Worm (Caenorhabditis elegans) whole organism, L4 larva: ENCODE measurements around the gene ucr-1.

Experiments
- F10B5.3 ChIP-seq: sonication (generic microtip); optimal IDR thresholded peaks from 2 replicates; lab custom pipeline; 2016; ENCODE audit warnings: mild to moderate bottlenecking, missing genetic modification characterization, missing compliant biosample characterization
- F37D6.2 ChIP-seq: sonication (generic microtip); optimal IDR thresholded peaks from 2 replicates; lab custom pipeline; 2016; ENCODE audit warnings: mild to moderate bottlenecking, missing genetic modification characterization, missing compliant biosample characterization
- Y105C5A.15 ChIP-seq: fragments of 200-800 bp; sonication (Bioruptor generic); IDR thresholded peaks from 2 replicates; pipeline ENCODE4 v1.3.6; 2022; ENCODE audit warnings: missing genetic modification characterization, missing compliant biosample characterization
- Y48G9A.11 ChIP-seq: fragments of 200-800 bp; sonication (Bioruptor generic); IDR thresholded peaks from 2 replicates; pipeline ENCODE4 v1.3.6; 2022; ENCODE audit warnings: missing genetic modification reagents, missing genetic modification characterization, missing compliant biosample characterization
- ZK337.2 ChIP-seq: fragments of 200-800 bp; sonication (Bioruptor generic); IDR thresholded peaks from 2 replicates; pipeline ENCODE4 v1.3.6; 2022; ENCODE audit warnings: missing genetic modification reagents, missing genetic modification characterization, missing compliant biosample characterization
- ZK546.5 ChIP-seq, 2 experiments: sonication (generic microtip); optimal IDR thresholded peaks; 2 replicates each; lab custom pipeline; 2017; ENCODE audit warnings: missing biosample characterization in 2 of 2, missing genetic modification characterization in 2 of 2
- aha-1 ChIP-seq: fragments of 150-350 bp; peaks from one replicate; lab custom pipeline; 2014; ENCODE audit warnings: missing biosample characterization, missing genetic modification characterization
- ceh-20 ChIP-seq: fragments of 200-800 bp; sonication (Bioruptor generic); IDR thresholded peaks from 2 replicates; pipeline ENCODE4 v1.3.6; 2022; ENCODE audit warnings: missing genetic modification reagents, missing genetic modification characterization, missing compliant biosample characterization
- ceh-32 ChIP-seq: sonication (generic microtip); optimal IDR thresholded peaks from 2 replicates; lab custom pipeline; 2016; ENCODE audit warnings: mild to moderate bottlenecking, missing genetic modification characterization, missing compliant biosample characterization; ENCODE audit not compliant: poor library complexity
- ceh-62 ChIP-seq: sonication (generic microtip); optimal IDR thresholded peaks from 2 replicates; lab custom pipeline; 2017; ENCODE audit warnings: missing biosample characterization, missing genetic modification characterization
- ces-1 ChIP-seq: fragments of 150-350 bp; sonication (generic microtip); optimal IDR thresholded peaks from 4 replicates; lab custom pipeline; 2014; ENCODE audit warnings: missing biosample characterization, missing genetic modification reagents, missing genetic modification characterization
- daf-16 ChIP-seq, 3 experiments: sonication (generic microtip); optimal IDR thresholded peaks; 2 replicates each; lab custom pipeline; 2016 to 2017; ENCODE audit warnings: missing genetic modification characterization in 3 of 3, missing genetic modification reagents in 3 of 3, mild to moderate bottlenecking in 2 of 3, missing compliant biosample characterization in 2 of 3, missing biosample characterization in 1 of 3, moderate library complexity in 1 of 3
- daf-19 ChIP-seq: fragments of 200-800 bp; sonication (Bioruptor generic); conservative IDR thresholded peaks from 2 replicates; pipeline ENCODE4 v1.3.6; 2022; ENCODE audit warnings: missing genetic modification characterization, missing compliant biosample characterization
- dmd-9 ChIP-seq: fragments of 200-800 bp; sonication (Bioruptor generic); IDR thresholded peaks from 2 replicates; pipeline ENCODE4 v1.3.6; 2022; ENCODE audit warnings: missing genetic modification reagents, missing genetic modification characterization, missing compliant biosample characterization
- dpl-1 ChIP-seq: fragments of 150-350 bp; optimal IDR thresholded peaks from 2 replicates; lab custom pipeline; 2014; ENCODE audit warnings: missing biosample characterization, missing genetic modification reagents, missing genetic modification characterization
- duxl-1 ChIP-seq: sonication (generic microtip); optimal IDR thresholded peaks from 2 replicates; lab custom pipeline; 2016; ENCODE audit warnings: mild to moderate bottlenecking, missing genetic modification characterization, moderate library complexity, missing compliant biosample characterization; ENCODE audit not compliant: poor library complexity
- dve-1 ChIP-seq: sonication (generic microtip); optimal IDR thresholded peaks from 2 replicates; lab custom pipeline; 2017; ENCODE audit warnings: antibody characterized with exemption, mild to moderate bottlenecking, missing genetic modification characterization, missing compliant biosample characterization; ENCODE audit not compliant: insufficient read depth
- egl-27 ChIP-seq: sonication (generic microtip); optimal IDR thresholded peaks from 3 replicates; lab custom pipeline; 2017; ENCODE audit warnings: missing biosample characterization, missing genetic modification reagents, missing genetic modification characterization
- fkh-10 ChIP-seq: fragments of 150-350 bp; optimal IDR thresholded peaks from 2 replicates; lab custom pipeline; 2014; ENCODE audit warnings: missing biosample characterization, missing genetic modification reagents, missing genetic modification characterization
- hlh-30 ChIP-seq: sonication (generic microtip); optimal IDR thresholded peaks from 2 replicates; lab custom pipeline; 2017; ENCODE audit warnings: antibody characterized with exemption, mild to moderate bottlenecking, missing genetic modification characterization, missing compliant biosample characterization; ENCODE audit not compliant: insufficient read depth
- hmg-1.1 ChIP-seq: fragments of 200-800 bp; sonication (Bioruptor generic); IDR thresholded peaks from 2 replicates; pipeline ENCODE4 v1.3.6; 2022; ENCODE audit warnings: missing genetic modification reagents, missing genetic modification characterization, missing compliant biosample characterization
- jun-1 ChIP-seq: fragments of 150-350 bp; optimal IDR thresholded peaks from 2 replicates; lab custom pipeline; 2014; ENCODE audit warnings: missing biosample characterization, missing genetic modification reagents, missing genetic modification characterization
- lin-1 ChIP-seq: fragments of 200-800 bp; sonication (Bioruptor generic); IDR thresholded peaks from 2 replicates; pipeline ENCODE4 v1.3.6; 2022; ENCODE audit warnings: missing genetic modification reagents, missing genetic modification characterization, missing compliant biosample characterization
- lin-13 ChIP-seq: fragments of 150-350 bp; optimal IDR thresholded peaks from 2 replicates; lab custom pipeline; 2014; ENCODE audit warnings: missing biosample characterization, missing genetic modification reagents, missing genetic modification characterization
- lin-29 ChIP-seq: fragments of 200-800 bp; sonication (Bioruptor generic); IDR thresholded peaks from 2 replicates; pipeline ENCODE4 v1.3.6; 2022; ENCODE audit warnings: missing genetic modification reagents, missing genetic modification characterization, missing compliant biosample characterization
- lsy-2 ChIP-seq, 2 experiments: fragments of 150-350 bp in 1 of 2; sonication (generic microtip) in 1 of 2; optimal IDR thresholded peaks; 2 replicates each; lab custom pipeline; 2014 to 2017; ENCODE audit warnings: missing biosample characterization in 2 of 2, missing genetic modification characterization in 2 of 2
- mdt-29 ChIP-seq: fragments of 200-800 bp; sonication (Bioruptor generic); IDR thresholded peaks from 2 replicates; pipeline ENCODE4 v1.3.6; 2022; ENCODE audit warnings: missing genetic modification reagents, missing genetic modification characterization, missing compliant biosample characterization
- mes-2 ChIP-seq: sonication (generic microtip); optimal IDR thresholded peaks from 2 replicates; lab custom pipeline; 2016; ENCODE audit warnings: missing genotype, mild to moderate bottlenecking, missing genetic modification characterization, missing compliant biosample characterization; ENCODE audit not compliant: poor library complexity, severe bottlenecking
- mxl-2 ChIP-seq: fragments of 200-800 bp; sonication (Bioruptor generic); conservative IDR thresholded peaks from 2 replicates; pipeline ENCODE4 v1.3.6; 2022; ENCODE audit warnings: missing genetic modification reagents, missing genetic modification characterization, missing compliant biosample characterization
- mxl-3 ChIP-seq: fragments of 200-800 bp; sonication (Bioruptor generic); optimal IDR thresholded peaks from 2 replicates; lab custom pipeline; 2018; ENCODE audit warnings: mild to moderate bottlenecking, missing genetic modification characterization, missing compliant biosample characterization
- nhr-41 ChIP-seq: fragments of 200-800 bp; sonication (Bioruptor generic); IDR thresholded peaks from 2 replicates; pipeline ENCODE4 v1.3.6; 2022; ENCODE audit warnings: missing genetic modification reagents, missing genetic modification characterization, missing compliant biosample characterization
- nhr-42 ChIP-seq: fragments of 200-800 bp; sonication (Bioruptor generic); IDR thresholded peaks from 2 replicates; pipeline ENCODE4 v1.3.6; 2022; ENCODE audit warnings: missing genetic modification characterization, missing compliant biosample characterization
- nhr-48 ChIP-seq: sonication (generic microtip); optimal IDR thresholded peaks from 2 replicates; lab custom pipeline; 2016; ENCODE audit warnings: mild to moderate bottlenecking, missing genetic modification characterization, missing compliant biosample characterization
- nhr-6 ChIP-seq: fragments of 150-350 bp; optimal IDR thresholded peaks from 2 replicates; lab custom pipeline; 2014; ENCODE audit warnings: missing biosample characterization, missing genetic modification characterization
- nhr-76 ChIP-seq: fragments of 150-350 bp; optimal IDR thresholded peaks from 2 replicates; lab custom pipeline; 2014; ENCODE audit warnings: missing biosample characterization, missing genetic modification characterization
- php-3 ChIP-seq: fragments of 200-800 bp; sonication (Bioruptor generic); IDR thresholded peaks from 2 replicates; pipeline ENCODE4 v1.3.6; 2022; ENCODE audit warnings: missing genetic modification reagents, missing genetic modification characterization, missing compliant biosample characterization
- pqm-1 ChIP-seq: sonication (generic microtip); optimal IDR thresholded peaks from 2 replicates; lab custom pipeline; 2017; ENCODE audit warnings: missing biosample characterization, missing genetic modification characterization
- rbr-2 ChIP-seq: sonication (generic microtip); optimal IDR thresholded peaks from 2 replicates; lab custom pipeline; 2016; ENCODE audit warnings: missing genotype, missing genetic modification characterization, missing compliant biosample characterization
- saeg-2 ChIP-seq: fragments of 200-800 bp; sonication (Bioruptor generic); IDR thresholded peaks from 2 replicates; pipeline ENCODE4 v1.3.6; 2022; ENCODE audit warnings: missing genetic modification reagents, missing genetic modification characterization, missing compliant biosample characterization
- set-16 ChIP-seq: fragments of 200-800 bp; sonication (Bioruptor generic); IDR thresholded peaks from 2 replicates; pipeline ENCODE4 v1.3.6; 2022; ENCODE audit warnings: missing genetic modification reagents, missing genetic modification characterization, missing compliant biosample characterization
- snpc-1.2 ChIP-seq: fragments of 200-800 bp; sonication (Bioruptor generic); IDR thresholded peaks from 2 replicates; pipeline ENCODE4 v1.3.6; 2022; ENCODE audit warnings: missing genetic modification reagents, missing genetic modification characterization, missing compliant biosample characterization
- snpc-4 ChIP-seq: fragments of 150-350 bp; optimal IDR thresholded peaks from 2 replicates; lab custom pipeline; 2014; ENCODE audit warnings: missing biosample characterization, missing genetic modification characterization
- spr-1 ChIP-seq: sonication (generic microtip); optimal IDR thresholded peaks from 2 replicates; lab custom pipeline; 2016; ENCODE audit warnings: mild to moderate bottlenecking, missing genetic modification characterization, missing compliant biosample characterization
- unc-130 ChIP-seq: sonication (generic microtip); optimal IDR thresholded peaks from 2 replicates; lab custom pipeline; 2016; ENCODE audit warnings: missing genetic modification reagents, missing genetic modification characterization, missing compliant biosample characterization
- unc-62 ChIP-seq, 3 experiments: fragments of 150-350 bp in 1 of 3; sonication (generic microtip); optimal IDR thresholded peaks in 2 of 3; peaks in 1 of 3; 1 replicate in 1 of 3; 2 replicates in 2 of 3; lab custom pipeline; 2014 to 2017; ENCODE audit warnings: missing biosample characterization in 3 of 3, missing genetic modification characterization in 3 of 3, missing genetic modification reagents in 3 of 3, missing genotype in 1 of 3
- zag-1 ChIP-seq: fragments of 150-350 bp; optimal IDR thresholded peaks from 2 replicates; lab custom pipeline; 2014; ENCODE audit warnings: missing biosample characterization, missing genetic modification characterization
- zip-11 ChIP-seq: fragments of 200-800 bp; sonication (Bioruptor generic); IDR thresholded peaks from 2 replicates; pipeline ENCODE4 v1.3.6; 2022; ENCODE audit warnings: missing genetic modification characterization, missing compliant biosample characterization
- ztf-11 ChIP-seq: fragments of 150-350 bp; optimal IDR thresholded peaks from 2 replicates; lab custom pipeline; 2014; ENCODE audit warnings: missing biosample characterization, missing genetic modification characterization

Gene ucr-1

DNA sequence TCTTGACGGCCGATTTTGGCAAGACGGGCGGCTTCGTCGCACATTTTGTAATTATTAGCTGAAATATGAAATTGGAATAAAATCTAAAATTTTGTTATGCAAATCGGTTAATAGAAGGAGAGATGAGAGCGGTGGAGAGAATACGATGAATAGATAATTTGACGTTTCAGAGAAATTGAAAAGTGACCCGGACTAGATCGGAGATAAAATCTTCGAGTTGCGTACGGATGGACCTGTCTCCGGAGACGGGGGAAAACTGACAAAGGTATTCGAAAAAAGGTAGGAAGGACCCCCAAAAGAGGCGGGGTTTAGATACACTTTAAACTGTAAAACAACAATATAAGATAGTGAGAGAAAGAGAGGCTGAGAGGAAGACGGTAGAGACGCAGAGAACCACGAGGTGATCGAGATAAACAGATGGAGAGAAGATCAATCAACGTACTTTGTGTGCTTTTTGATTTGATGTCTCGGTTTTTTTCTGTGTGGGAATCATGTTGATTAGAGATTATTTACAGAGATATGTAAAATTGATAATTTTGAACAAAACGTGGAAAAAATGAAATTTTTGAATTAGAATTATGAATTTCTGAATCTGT, 39.8 kb upstream of the ucr-1 start, which contains the start of gene F09F7.6 (continued):
- TF ChIP-seq nhr-41 (GFP tag; lab: Robert Waterston, UW) (no peak), lin-13 (GFP tag; lab: Kevin White, UChicago) (no peak), snpc-1.2 (no peak), dve-1 (peak; percentile 96), nhr-76 (tag; lab: Kevin White, UChicago) (no peak), zip-11 (GFP tag; lab: Robert Waterston, UW) (no peak), lin-1 (GFP tag; lab: Robert Waterston, UW) (no peak), mxl-3 (peak; percentile 68)

DNA sequence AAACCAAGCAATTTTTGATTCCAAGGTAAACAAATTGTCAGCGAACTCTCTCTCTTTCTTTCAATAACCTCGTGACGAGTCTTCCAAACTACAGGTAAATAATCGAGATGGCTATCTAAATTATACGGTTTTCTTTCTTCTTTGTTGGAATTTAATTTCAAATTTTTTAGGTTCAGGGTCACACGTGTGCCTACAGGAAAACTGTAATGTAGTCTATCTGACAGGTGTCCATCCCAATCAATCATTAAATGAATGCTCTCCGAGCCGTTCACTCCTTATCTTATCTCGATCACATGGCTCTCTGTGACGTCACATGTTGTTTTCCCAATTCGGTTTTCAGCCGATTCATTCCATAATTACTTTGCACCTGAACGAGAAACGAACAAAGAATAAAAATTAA, 38.8 kb upstream of the ucr-1 start:
- TF ChIP-seq lsy-2 (tag; optimal IDR thresholded peaks at IDR 0.05; lab: Kevin White, UChicago) (peak in 1 of 2 experiments; percentile 29), set-16 (GFP tag; lab: Robert Waterston, UW) (no peak), unc-130 (no peak), spr-1 (tag; lab: Kevin White, UChicago) (no peak), fkh-10 (GFP tag; lab: Kevin White, UChicago) (no peak), ceh-32 (tag; lab: Kevin White, UChicago) (no peak), daf-19 (GFP tag; lab: Robert Waterston, UW) (no peak), ZK546.5 (tag; optimal IDR thresholded peaks at IDR 0.05; lab: Kevin White, UChicago) (no peak), hmg-1.1 (GFP tag; lab: Robert Waterston, UW) (no peak), mes-2 (tag; lab: Kevin White, UChicago) (peak; percentile 16), php-3 (GFP tag; lab: Robert Waterston, UW) (peak; percentile 84), nhr-42 (GFP tag; lab: Robert Waterston, UW) (0 out of 2 replicates have a peak, but pooled peaks have one; percentile 13), Y105C5A.15 (GFP tag; lab: Robert Waterston, UW) (no peak), egl-27 (tag; lab: Kevin White, UChicago) (no peak), ces-1 (no peak), mxl-2 (GFP tag; lab: Robert Waterston, UW) (no peak), aha-1 (no peak), ZK337.2 (GFP tag; lab: Robert Waterston, UW) (no peak), rbr-2 (tag; lab: Kevin White, UChicago) (no peak), F10B5.3 (tag; lab: Kevin White, UChicago) (no peak), dve-1 (peak; percentile 93), lin-29 (no peak), snpc-4 (tag; lab: Kevin White, UChicago) (no peak), ceh-20 (GFP tag; lab: Robert Waterston, UW) (peak; percentile 31; the same call in 1 of the 2 replicates), unc-62 (GFP tag; optimal IDR thresholded peaks at IDR 0.05 in 1 of 2; lab: Kevin White, UChicago) (peak; percentile 5 to 26), unc-62 (tag; optimal IDR thresholded peaks at IDR 0.05; lab: Kevin White, UChicago) (no peak), jun-1 (tag; lab: Kevin White, UChicago) (no peak), dpl-1 (no peak), hlh-30 (peak; percentile 44), daf-16 (GFP tag; optimal IDR thresholded peaks at IDR 0.05; lab: Kevin White, UChicago) (peak in 1 of 2 experiments; percentile 91), daf-16 (tag; optimal IDR thresholded peaks at IDR 0.05; lab: Kevin White, UChicago) (peak; percentile 92), ceh-62 (tag; lab: Kevin White, UChicago) (no peak), zag-1 (tag; lab: Kevin White, UChicago) (no peak), Y48G9A.11 (GFP tag; lab: Robert Waterston, UW) (no peak), nhr-76 (tag; lab: Kevin White, UChicago) (no peak), F37D6.2 (tag; lab: Kevin White, UChicago) (no peak), saeg-2 (GFP tag; lab: Robert Waterston, UW) (no peak), lin-13 (GFP tag; lab: Kevin White, UChicago) (no peak), nhr-48 (tag; lab: Kevin White, UChicago) (peak; percentile 27), duxl-1 (tag; lab: Kevin White, UChicago) (no peak), pqm-1 (tag; lab: Kevin White, UChicago) (no peak), ztf-11 (no peak), nhr-6 (tag; lab: Kevin White, UChicago) (no peak), dmd-9 (no peak), mdt-29 (GFP tag; lab: Robert Waterston, UW) (peak; percentile 80; the same call in 1 of the 2 replicates)
